Worm (Caenorhabditis elegans) whole organism, midembryonic: ENCODE data around the gene fbxa-131.

Experiments used
- flt-1 ChIP-seq: fragments of 200-800 bp; sonication (Bioruptor generic); IDR thresholded peaks from 2 replicates; pipeline ENCODE4 v1.3.6; 2022; ENCODE audit warnings: missing genetic modification characterization, missing compliant biosample characterization
- ref-1 ChIP-seq: fragments of 200-800 bp; sonication (Bioruptor generic); conservative IDR thresholded peaks from 2 replicates; pipeline ENCODE4 v1.3.6; 2022; ENCODE audit warnings: missing genetic modification reagents, missing genetic modification characterization, missing compliant biosample characterization

- TF ChIP-seq ref-1 (GFP tag; lab: Robert Waterston, UW) (no peak), flt-1 (no peak)
These were observed 8.9 kb downstream of the fbxa-131 start for ce11 chrV:19747144-19747543.
